Fruit fly (Drosophila melanogaster) whole organism, wandering third instar larva: Measurements from ENCODE around the gene CG17572.

Experiments used
- Abd-B ChIP-seq: fragments of >200 bp; optimal IDR thresholded peaks from 2 replicates; lab custom pipeline; 2017; ENCODE audit warnings: missing biosample characterization, missing genetic modification characterization
- CG32264 ChIP-seq: fragments of 200-800 bp; sonication (Bioruptor generic); optimal IDR thresholded peaks from 2 replicates; lab custom pipeline; 2016; ENCODE audit warnings: missing biosample characterization, missing genetic modification characterization
- CG9705 ChIP-seq: fragments of 200-800 bp; sonication (Bioruptor generic); optimal IDR thresholded peaks from 2 replicates; lab custom pipeline; 2018; ENCODE audit warnings: missing biosample characterization, mild to moderate bottlenecking, missing genetic modification characterization
- Dfd ChIP-seq: fragments of >200 bp; optimal IDR thresholded peaks from 2 replicates; lab custom pipeline; 2017; ENCODE audit warnings: missing biosample characterization, missing genetic modification characterization
- Dif ChIP-seq: fragments of 200-275, 200-300 bp; sonication (Bioruptor generic); optimal IDR thresholded peaks from 2 replicates; lab custom pipeline; 2018; ENCODE audit warnings: missing biosample characterization, missing genetic modification characterization; ENCODE audit not compliant: partially characterized antibody
- GATAd ChIP-seq: sonication (Bioruptor generic); optimal IDR thresholded peaks from 2 replicates; lab custom pipeline; 2016; ENCODE audit warnings: missing biosample characterization, missing genetic modification characterization
- HLH106 ChIP-seq: fragments of 200-800 bp; optimal IDR thresholded peaks from 3 replicates; lab custom pipeline; 2019; ENCODE audit warnings: missing biosample characterization, mild to moderate bottlenecking, missing genetic modification characterization, moderate library complexity
- Hnf4 ChIP-seq: fragments of 200-800 bp; sonication (Bioruptor generic); optimal IDR thresholded peaks from 2 replicates; lab custom pipeline; 2016; ENCODE audit warnings: missing biosample characterization, mild to moderate bottlenecking, missing genetic modification characterization
- Hr78 ChIP-seq: fragments of >200 bp; optimal IDR thresholded peaks from 2 replicates; lab custom pipeline; 2017; ENCODE audit warnings: missing biosample characterization, missing genetic modification characterization
- Hr83 ChIP-seq: fragments of 200-300 bp; sonication (Bioruptor generic); optimal IDR thresholded peaks from 2 replicates; lab custom pipeline; 2016; ENCODE audit warnings: missing biosample characterization, mild to moderate bottlenecking, missing genetic modification characterization, moderate library complexity; ENCODE audit not compliant: poor library complexity, severe bottlenecking
- Jra ChIP-seq: sonication (Bioruptor generic); optimal IDR thresholded peaks from 2 replicates; lab custom pipeline; 2016; ENCODE audit warnings: missing biosample characterization, missing genetic modification characterization
- Mio ChIP-seq: sonication (Bioruptor generic); optimal IDR thresholded peaks from 2 replicates; lab custom pipeline; 2016; ENCODE audit warnings: missing biosample characterization, missing genetic modification characterization
- Myc ChIP-seq: fragments of >200 bp; optimal IDR thresholded peaks from 2 replicates; lab custom pipeline; 2017
- N ChIP-seq: fragments of >200 bp; optimal IDR thresholded peaks from 2 replicates; lab custom pipeline; 2018; ENCODE audit warnings: missing biosample characterization, missing external identifiers, missing genetic modification characterization
- OdsH ChIP-seq: fragments of 200-800 bp; sonication (Bioruptor generic); optimal IDR thresholded peaks from 2 replicates; lab custom pipeline; 2016; ENCODE audit warnings: missing biosample characterization, mild to moderate bottlenecking, missing genetic modification characterization
- Rel ChIP-seq, 2 experiments: fragments of 200-800 bp; sonication (Bioruptor generic) in 1 of 2; optimal IDR thresholded peaks; 2 replicates in 1 of 2; 3 replicates in 1 of 2; lab custom pipeline; 2016 to 2019; ENCODE audit warnings: mild to moderate bottlenecking in 2 of 2, missing biosample characterization in 2 of 2, missing genetic modification characterization in 2 of 2, moderate library complexity in 1 of 2
- Sp1 ChIP-seq: fragments of 200-800 bp; sonication (Bioruptor generic); optimal IDR thresholded peaks from 3 replicates; lab custom pipeline; 2019; ENCODE audit warnings: missing biosample characterization, mild to moderate bottlenecking, missing genetic modification characterization, moderate library complexity
- Vsx2 ChIP-seq: fragments of 200-300, 225-300 bp; sonication (Bioruptor generic); optimal IDR thresholded peaks from 2 replicates; lab custom pipeline; 2018; ENCODE audit warnings: missing biosample characterization, missing genetic modification characterization; ENCODE audit not compliant: partially characterized antibody
- br ChIP-seq: fragments of 200-800 bp; sonication (Bioruptor generic); optimal IDR thresholded peaks from 2 replicates; lab custom pipeline; 2016; ENCODE audit warnings: missing biosample characterization, missing genetic modification characterization
- brk ChIP-seq: fragments of 200-800 bp; sonication (Bioruptor generic); optimal IDR thresholded peaks from 2 replicates; lab custom pipeline; 2016; ENCODE audit warnings: missing biosample characterization, mild to moderate bottlenecking, missing genetic modification characterization
- dl ChIP-seq, 2 experiments: fragments of 175-275, 200-275 bp in 1 of 2; fragments of 200-275 bp in 1 of 2; sonication (Bioruptor generic); optimal IDR thresholded peaks; lab custom pipeline; 2018; ENCODE audit warnings: mild to moderate bottlenecking in 2 of 2, missing biosample characterization in 2 of 2, missing genetic modification characterization in 2 of 2, moderate library complexity in 2 of 2; ENCODE audit not compliant: partially characterized antibody in 2 of 2, insufficient read depth in 1 of 2
- dmrt93B ChIP-seq: fragments of 200-800 bp; sonication (Bioruptor generic); optimal IDR thresholded peaks from 2 replicates; lab custom pipeline; 2018; ENCODE audit warnings: missing biosample characterization, mild to moderate bottlenecking, missing genetic modification characterization
- dsf ChIP-seq: sonication (Bioruptor generic); optimal IDR thresholded peaks from 2 replicates; lab custom pipeline; 2016; ENCODE audit warnings: missing biosample characterization, missing genetic modification characterization, borderline replicate concordance
- ey ChIP-seq: fragments of 200-800 bp; sonication (Bioruptor generic); optimal IDR thresholded peaks from 2 replicates; lab custom pipeline; 2016; ENCODE audit warnings: missing biosample characterization, missing genetic modification characterization
- foxo ChIP-seq, 2 experiments: fragments of 200-800 bp; sonication (Bioruptor generic); optimal IDR thresholded peaks; 2 replicates in 1 of 2; 3 replicates in 1 of 2; lab custom pipeline; 2016 to 2017; ENCODE audit warnings: missing biosample characterization in 2 of 2, missing genetic modification characterization in 2 of 2
- fru ChIP-seq: fragments of 200-800 bp; sonication (Bioruptor generic); optimal IDR thresholded peaks from 3 replicates; lab custom pipeline; 2016; ENCODE audit warnings: missing biosample characterization, mild to moderate bottlenecking, missing genetic modification characterization
- h ChIP-seq: fragments of 200-800 bp; sonication (Bioruptor generic); optimal IDR thresholded peaks from 3 replicates; lab custom pipeline; 2016; ENCODE audit warnings: missing biosample characterization, mild to moderate bottlenecking, missing genetic modification characterization
- jim ChIP-seq: fragments of 175-275, 200-325 bp; sonication (Bioruptor generic); optimal IDR thresholded peaks from 2 replicates; lab custom pipeline; 2016; ENCODE audit warnings: missing biosample characterization, mild to moderate bottlenecking, missing genetic modification characterization
- lola ChIP-seq: fragments of >200 bp; optimal IDR thresholded peaks from 2 replicates; lab custom pipeline; 2017; ENCODE audit warnings: missing biosample characterization, missing genetic modification characterization
- psq ChIP-seq: fragments of 200-800 bp; sonication (Bioruptor generic); optimal IDR thresholded peaks from 3 replicates; lab custom pipeline; 2017; ENCODE audit warnings: missing biosample characterization, mild to moderate bottlenecking, missing genetic modification characterization, moderate library complexity
- rgr ChIP-seq: fragments of 200-800 bp; sonication (Bioruptor generic); optimal IDR thresholded peaks from 3 replicates; lab custom pipeline; 2016; ENCODE audit warnings: missing biosample characterization, mild to moderate bottlenecking, missing genetic modification characterization
- sage ChIP-seq: fragments of 200-800 bp; sonication (Bioruptor generic); optimal IDR thresholded peaks from 2 replicates; lab custom pipeline; 2016; ENCODE audit warnings: missing biosample characterization, mild to moderate bottlenecking, missing genetic modification characterization
- sv ChIP-seq: fragments of 200-800 bp; sonication (Bioruptor generic); optimal IDR thresholded peaks from 3 replicates; lab custom pipeline; 2016; ENCODE audit warnings: missing biosample characterization, missing genetic modification characterization
- tai ChIP-seq: sonication (Bioruptor generic); optimal IDR thresholded peaks from 2 replicates; lab custom pipeline; 2016; ENCODE audit warnings: missing biosample characterization, missing genetic modification characterization
- woc ChIP-seq: sonication (Bioruptor generic); optimal IDR thresholded peaks from 2 replicates; lab custom pipeline; 2016; ENCODE audit warnings: missing biosample characterization, mild to moderate bottlenecking, missing genetic modification characterization

CG17572 gene

dm6 chr2L:19048912-19049311 lies 25.0 kb downstream of the CG17572 start, which contains the start of gene CG10470:
CG10470 (plus strand) TSS chr2L:19049076.
- peak; percentile 16 for TF ChIP-seq rgr (GFP tag; lab: Kevin White, UChicago)
- TF ChIP-seq N: no peak
- TF ChIP-seq psq (GFP tag; lab: Kevin White, UChicago): peak; percentile 20
- TF ChIP-seq HLH106 (tag; lab: Kevin White, UChicago): peak; percentile 15
- TF ChIP-seq sage (GFP tag; lab: Kevin White, UChicago): no peak
- TF ChIP-seq fru (GFP tag; lab: Kevin White, UChicago): peak; percentile 22
- TF ChIP-seq br (GFP tag; lab: Kevin White, UChicago): no peak
- TF ChIP-seq CG32264: no peak
- TF ChIP-seq h: peak; percentile 0
- peak; percentile 29 for TF ChIP-seq Hnf4 (GFP tag; lab: Kevin White, UChicago)
- TF ChIP-seq OdsH: peak; percentile 4
- TF ChIP-seq Vsx2 (GFP tag; lab: Kevin White, UChicago): no peak
- TF ChIP-seq dl (GFP tag; optimal IDR thresholded peaks at IDR 0.05; lab: Kevin White, UChicago; ENCODE audit: insufficient read depth in 1 of 2, partially characterized antibody in 2 of 2): no peak
- no peak for TF ChIP-seq lola
- peak; percentile 15 for TF ChIP-seq Sp1 (GFP tag; lab: Kevin White, UChicago)

dm6 chr2L:19045111-19045560 lies 28.8 kb downstream of the CG17572 start, which contains the start of the genes Ttc19 and Acn:
Ttc19 (minus strand) TSS chr2L:19045148.
Acn (plus strand) TSS chr2L:19045355.
- peak; percentile 66 for TF ChIP-seq Hr83 (GFP tag; lab: Kevin White, UChicago)
- TF ChIP-seq ey (GFP tag; lab: Kevin White, UChicago): peak; percentile 89
- peak; percentile 90 for TF ChIP-seq h
- TF ChIP-seq Vsx2 (GFP tag; lab: Kevin White, UChicago): no peak
- TF ChIP-seq CG9705: peak; percentile 83
- TF ChIP-seq Myc (lab: Kevin White, UChicago): peak; percentile 41
- peak; percentile 86 for TF ChIP-seq woc (GFP tag; lab: Kevin White, UChicago)
- TF ChIP-seq Mio (GFP tag; lab: Kevin White, UChicago): peak; percentile 17
- TF ChIP-seq lola: no peak
- peak; percentile 75 for TF ChIP-seq OdsH
- TF ChIP-seq rgr (GFP tag; lab: Kevin White, UChicago): peak; percentile 90
- TF ChIP-seq foxo (GFP tag; optimal IDR thresholded peaks at IDR 0.05; lab: Kevin White, UChicago): peak; percentile 60 to 88
- TF ChIP-seq brk (GFP tag; lab: Kevin White, UChicago): no peak
- peak; percentile 88 for TF ChIP-seq br (GFP tag; lab: Kevin White, UChicago)
- TF ChIP-seq HLH106 (tag; lab: Kevin White, UChicago): peak; percentile 83
- no peak for TF ChIP-seq Dfd (GFP tag; lab: Kevin White, UChicago)
- peak; percentile 88 for TF ChIP-seq fru (GFP tag; lab: Kevin White, UChicago)
- peak; percentile 82 for TF ChIP-seq sv
- TF ChIP-seq Sp1 (GFP tag; lab: Kevin White, UChicago): peak; percentile 81
- TF ChIP-seq psq (GFP tag; lab: Kevin White, UChicago): peak; percentile 78
- TF ChIP-seq Rel (GFP tag; optimal IDR thresholded peaks at IDR 0.05; lab: Kevin White, UChicago): no peak
- peak; percentile 45 for TF ChIP-seq Rel (tag; optimal IDR thresholded peaks at IDR 0.05; lab: Kevin White, UChicago)
- peak; percentile 93 for TF ChIP-seq dsf
- TF ChIP-seq Jra (GFP tag; lab: Kevin White, UChicago): peak; percentile 95
- TF ChIP-seq N: no peak
- TF ChIP-seq jim (GFP tag; lab: Kevin White, UChicago): no peak
- TF ChIP-seq tai (GFP tag; lab: Kevin White, UChicago): no peak
- peak; percentile 73 for TF ChIP-seq GATAd (GFP tag; lab: Kevin White, UChicago)
- no peak for TF ChIP-seq Hnf4 (GFP tag; lab: Kevin White, UChicago)
- TF ChIP-seq CG32264: peak; percentile 76

dm6 chr2L:19041590-19041989 lies 32.4 kb downstream of the CG17572 start, which contains the start of gene Catsup:
Catsup (plus strand) TSS chr2L:19041862.
- TF ChIP-seq Abd-B (no peak), br (GFP tag; lab: Kevin White, UChicago) (no peak), Mio (GFP tag; lab: Kevin White, UChicago) (no peak), Jra (GFP tag; lab: Kevin White, UChicago) (no peak), rgr (GFP tag; lab: Kevin White, UChicago) (no peak), Dif (no peak), CG32264 (no peak), dmrt93B (GFP tag; lab: Kevin White, UChicago) (no peak), fru (GFP tag; lab: Kevin White, UChicago) (no peak), Dfd (GFP tag; lab: Kevin White, UChicago) (no peak), Sp1 (GFP tag; lab: Kevin White, UChicago) (no peak), Rel (GFP tag; optimal IDR thresholded peaks at IDR 0.05; lab: Kevin White, UChicago) (no peak), Rel (tag; optimal IDR thresholded peaks at IDR 0.05; lab: Kevin White, UChicago) (no peak), Hr78 (GFP tag; lab: Kevin White, UChicago) (no peak)
